Worm (Caenorhabditis elegans) whole organism, midembryonic: ENCODE data around the gene Y50D4B.4.

Experiments used
- T22C8.4 ChIP-seq: fragments of 200-800 bp; sonication (Bioruptor generic); IDR thresholded peaks from 2 replicates; pipeline ENCODE4 v1.3.6; 2022; ENCODE audit warnings: missing genetic modification characterization, missing compliant biosample characterization
- cog-1 ChIP-seq: sonication (generic microtip); optimal IDR thresholded peaks from 2 replicates; lab custom pipeline; 2016; ENCODE audit warnings: missing genetic modification characterization, missing compliant biosample characterization
- flt-1 ChIP-seq: fragments of 200-800 bp; sonication (Bioruptor generic); IDR thresholded peaks from 2 replicates; pipeline ENCODE4 v1.3.6; 2022; ENCODE audit warnings: missing genetic modification characterization, missing compliant biosample characterization
- klf-2 ChIP-seq: fragments of 200-800 bp; sonication (Bioruptor generic); conservative IDR thresholded peaks from 2 replicates; pipeline ENCODE4 v1.3.6; 2022; ENCODE audit warnings: missing genetic modification reagents, missing genetic modification characterization, missing compliant biosample characterization
- med-1 ChIP-seq: sonication (generic microtip); optimal IDR thresholded peaks from 2 replicates; lab custom pipeline; 2017; ENCODE audit warnings: missing genetic modification characterization, mild to moderate bottlenecking, missing compliant biosample characterization, antibody characterized with exemption, missing genetic modification reagents; ENCODE audit not compliant: insufficient read depth
- ref-1 ChIP-seq: fragments of 200-800 bp; sonication (Bioruptor generic); conservative IDR thresholded peaks from 2 replicates; pipeline ENCODE4 v1.3.6; 2022; ENCODE audit warnings: missing genetic modification reagents, missing genetic modification characterization, missing compliant biosample characterization
- tab-1 ChIP-seq: fragments of 200-800 bp; sonication (Bioruptor generic); IDR thresholded peaks from 2 replicates; pipeline ENCODE4 v1.3.6; 2022; ENCODE audit warnings: missing genetic modification characterization, missing compliant biosample characterization
- ztf-23 ChIP-seq: fragments of 200-800 bp; sonication (Bioruptor generic); IDR thresholded peaks from 2 replicates; pipeline ENCODE4 v1.3.6; 2022; ENCODE audit warnings: missing genetic modification reagents, missing genetic modification characterization, missing compliant biosample characterization
- ztf-29 ChIP-seq: fragments of 200-800 bp; sonication (Bioruptor generic); IDR thresholded peaks from 2 replicates; pipeline ENCODE4 v1.3.6; 2022; ENCODE audit warnings: missing genetic modification reagents, missing genetic modification characterization, missing compliant biosample characterization

Gene Y50D4B.4

ce11 chrV:1067468-1067867 is 25.0 kb upstream of the Y50D4B.4 start, which contains the start of gene K10C9.7:
K10C9.7 (minus strand) TSS chrV:1067568.
- no peak for TF ChIP-seq med-1
- no peak for TF ChIP-seq ztf-23 (GFP tag; lab: Robert Waterston, UW)
- no peak for TF ChIP-seq tab-1 (GFP tag; lab: Robert Waterston, UW)
- no peak for TF ChIP-seq ref-1 (GFP tag; lab: Robert Waterston, UW)
- TF ChIP-seq T22C8.4 (GFP tag; lab: Robert Waterston, UW): no peak
- no peak for TF ChIP-seq ztf-29 (GFP tag; lab: Robert Waterston, UW)
- no peak for TF ChIP-seq klf-2 (GFP tag; lab: Robert Waterston, UW)
- TF ChIP-seq cog-1 (tag; lab: Kevin White, UChicago): no peak
- TF ChIP-seq flt-1 (GFP tag; lab: Robert Waterston, UW): no peak

- TF ChIP-seq cog-1 (tag; lab: Kevin White, UChicago) (no peak), ref-1 (GFP tag; lab: Robert Waterston, UW) (no peak), T22C8.4 (GFP tag; lab: Robert Waterston, UW) (no peak), flt-1 (GFP tag; lab: Robert Waterston, UW) (no peak), ztf-23 (GFP tag; lab: Robert Waterston, UW) (no peak), klf-2 (GFP tag; lab: Robert Waterston, UW) (no peak), tab-1 (GFP tag; lab: Robert Waterston, UW) (no peak), med-1 (no peak), ztf-29 (GFP tag; lab: Robert Waterston, UW) (no peak)
Measured at ce11 chrV:1074946-1075345, 17.5 kb upstream of the Y50D4B.4 start, which contains the start of gene K10C9.1. K10C9.1 (plus strand) TSS chrV:1075246.

- TF ChIP-seq cog-1 (tag; lab: Kevin White, UChicago): no peak
- TF ChIP-seq ztf-23 (GFP tag; lab: Robert Waterston, UW): no peak
- TF ChIP-seq ref-1 (GFP tag; lab: Robert Waterston, UW): no peak
- no peak for TF ChIP-seq tab-1 (GFP tag; lab: Robert Waterston, UW)
- no peak for TF ChIP-seq flt-1 (GFP tag; lab: Robert Waterston, UW)
- no peak for TF ChIP-seq med-1
- no peak for TF ChIP-seq klf-2 (GFP tag; lab: Robert Waterston, UW)
- TF ChIP-seq ztf-29 (GFP tag; lab: Robert Waterston, UW): no peak
- TF ChIP-seq T22C8.4 (GFP tag; lab: Robert Waterston, UW): no peak
Measured at ce11 chrV:1084016-1084415, 8.4 kb upstream of the Y50D4B.4 start, which contains the start of gene Y50D4B.6. Y50D4B.6 (plus strand) TSS chrV:1084316.

ce11 chrV:1087983-1088382 is 4.5 kb upstream of the Y50D4B.4 start, which contains the start of gene clec-203:
clec-203 (plus strand) TSS chrV:1088283.
- no peak for TF ChIP-seq T22C8.4 (GFP tag; lab: Robert Waterston, UW)
- TF ChIP-seq flt-1 (GFP tag; lab: Robert Waterston, UW): no peak
- no peak for TF ChIP-seq cog-1 (tag; lab: Kevin White, UChicago)

DNA sequence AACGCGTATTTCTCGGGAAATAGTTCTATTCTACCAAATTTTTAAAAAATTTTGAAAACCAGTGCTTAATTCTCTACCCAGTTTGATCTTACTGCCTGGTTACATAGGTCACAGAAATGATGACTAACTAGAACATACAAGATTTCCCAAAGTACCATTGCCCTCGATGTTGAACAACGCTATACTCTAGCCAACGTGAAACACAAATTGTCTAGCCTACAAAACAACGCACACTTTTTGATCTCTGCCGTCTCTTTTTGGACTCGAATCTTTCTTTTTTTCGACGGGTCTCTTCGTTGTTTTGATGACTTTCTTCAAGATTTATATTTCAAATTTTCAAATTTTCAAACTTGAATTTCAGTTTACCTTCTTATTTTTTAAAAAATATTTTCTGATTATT is 7.8 kb downstream of the Y50D4B.4 start, which contains the start of gene Y50D4B.2:
Gene Y50D4B.2 (plus strand): TSS at position 301 of the 400 bp plus-strand sequence.
- no peak for TF ChIP-seq klf-2 (GFP tag; lab: Robert Waterston, UW)
- TF ChIP-seq T22C8.4 (GFP tag; lab: Robert Waterston, UW): no peak
- no peak for TF ChIP-seq flt-1 (GFP tag; lab: Robert Waterston, UW)
- no peak for TF ChIP-seq cog-1 (tag; lab: Kevin White, UChicago)
- TF ChIP-seq ztf-29 (GFP tag; lab: Robert Waterston, UW): no peak

DNA sequence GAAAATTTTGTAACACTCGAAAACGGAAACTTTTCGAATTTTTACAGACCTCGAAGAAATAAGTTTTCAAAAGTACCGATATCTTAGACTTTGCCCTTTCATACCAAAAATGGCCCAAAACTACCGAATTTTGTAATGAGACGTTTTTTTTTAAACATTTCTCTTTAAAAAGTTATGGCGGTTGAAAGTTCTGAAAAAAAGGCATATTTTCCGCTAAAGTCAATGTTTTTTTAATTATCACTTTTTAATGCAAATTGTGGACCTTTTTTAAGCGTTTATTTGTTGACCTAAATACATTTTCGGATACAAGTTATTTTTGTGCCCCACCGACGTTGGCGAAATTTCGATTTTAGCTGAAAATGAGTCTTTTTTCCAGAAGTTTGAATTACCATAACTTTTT is 10.1 kb downstream of the Y50D4B.4 start:
- TF ChIP-seq cog-1 (tag; lab: Kevin White, UChicago): no peak
- TF ChIP-seq flt-1 (GFP tag; lab: Robert Waterston, UW): no peak
- TF ChIP-seq ztf-23 (GFP tag; lab: Robert Waterston, UW): no peak
- TF ChIP-seq med-1: no peak

- no peak for TF ChIP-seq flt-1 (GFP tag; lab: Robert Waterston, UW)
- no peak for TF ChIP-seq tab-1 (GFP tag; lab: Robert Waterston, UW)
- no peak for TF ChIP-seq ztf-29 (GFP tag; lab: Robert Waterston, UW)
- TF ChIP-seq T22C8.4 (GFP tag; lab: Robert Waterston, UW): no peak
- TF ChIP-seq med-1: no peak
- no peak for TF ChIP-seq cog-1 (tag; lab: Kevin White, UChicago)
- no peak for TF ChIP-seq ref-1 (GFP tag; lab: Robert Waterston, UW)
- no peak for TF ChIP-seq klf-2 (GFP tag; lab: Robert Waterston, UW)
- TF ChIP-seq ztf-23 (GFP tag; lab: Robert Waterston, UW): no peak
Measured at ce11 chrV:1112180-1112579, 19.7 kb downstream of the Y50D4B.4 start.

ce11 chrV:1112658-1113057 is 20.2 kb downstream of the Y50D4B.4 start, which contains the start of gene Y50D4B.1:
Y50D4B.1 (plus strand) TSS chrV:1112958.
- no peak for TF ChIP-seq ref-1 (GFP tag; lab: Robert Waterston, UW)
- TF ChIP-seq med-1: no peak
- TF ChIP-seq cog-1 (tag; lab: Kevin White, UChicago): no peak
- no peak for TF ChIP-seq ztf-23 (GFP tag; lab: Robert Waterston, UW)
- TF ChIP-seq ztf-29 (GFP tag; lab: Robert Waterston, UW): no peak
- TF ChIP-seq klf-2 (GFP tag; lab: Robert Waterston, UW): no peak
- no peak for TF ChIP-seq T22C8.4 (GFP tag; lab: Robert Waterston, UW)
- no peak for TF ChIP-seq flt-1 (GFP tag; lab: Robert Waterston, UW)
- no peak for TF ChIP-seq tab-1 (GFP tag; lab: Robert Waterston, UW)

ce11 chrV:1120101-1120500 is 27.6 kb downstream of the Y50D4B.4 start:
- TF ChIP-seq ztf-29 (GFP tag; lab: Robert Waterston, UW): no peak
- TF ChIP-seq ref-1 (GFP tag; lab: Robert Waterston, UW): no peak
- TF ChIP-seq tab-1 (GFP tag; lab: Robert Waterston, UW): no peak
- no peak for TF ChIP-seq klf-2 (GFP tag; lab: Robert Waterston, UW)
- TF ChIP-seq ztf-23 (GFP tag; lab: Robert Waterston, UW): no peak
- no peak for TF ChIP-seq flt-1 (GFP tag; lab: Robert Waterston, UW)
- TF ChIP-seq T22C8.4 (GFP tag; lab: Robert Waterston, UW): no peak
- no peak for TF ChIP-seq med-1
- no peak for TF ChIP-seq cog-1 (tag; lab: Kevin White, UChicago)
